Fruit fly (Drosophila melanogaster) ovary, adult (tissue): ENCODE results near the gene CG9691.

ENCODE experiments used
- CG17801 ChIP-seq: fragments of 200-800 bp; optimal IDR thresholded peaks from 2 replicates; lab custom pipeline; 2019; ENCODE audit warnings: missing biosample characterization, mild to moderate bottlenecking, missing genetic modification characterization, moderate library complexity; ENCODE audit not compliant: partially characterized antibody

CG9691 gene

DNA sequence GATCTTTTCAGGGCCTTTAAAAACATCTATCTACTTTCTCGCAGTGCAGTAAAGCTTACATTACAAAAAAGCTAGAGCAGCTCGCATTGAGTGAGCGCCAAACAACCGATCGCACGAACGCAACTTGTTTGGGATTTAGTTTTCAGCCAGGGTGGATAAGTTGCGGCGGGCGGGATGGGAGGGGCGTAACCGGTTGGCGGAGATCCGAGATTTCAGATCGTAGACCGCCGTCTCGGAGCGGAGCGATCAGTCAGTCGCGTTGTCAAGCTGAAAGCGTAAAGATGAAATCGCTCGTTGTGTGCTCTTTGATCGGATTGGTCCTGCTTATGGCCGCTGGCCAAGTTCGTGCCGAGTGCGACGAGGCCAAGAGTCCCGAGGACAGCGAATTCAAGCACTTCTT is at the start of gene CG9691:
Gene CG9691, plus strand, starts transcription at position 222 of the 400 bp plus-strand sequence.
- no peak for TF ChIP-seq CG17801

DNA sequence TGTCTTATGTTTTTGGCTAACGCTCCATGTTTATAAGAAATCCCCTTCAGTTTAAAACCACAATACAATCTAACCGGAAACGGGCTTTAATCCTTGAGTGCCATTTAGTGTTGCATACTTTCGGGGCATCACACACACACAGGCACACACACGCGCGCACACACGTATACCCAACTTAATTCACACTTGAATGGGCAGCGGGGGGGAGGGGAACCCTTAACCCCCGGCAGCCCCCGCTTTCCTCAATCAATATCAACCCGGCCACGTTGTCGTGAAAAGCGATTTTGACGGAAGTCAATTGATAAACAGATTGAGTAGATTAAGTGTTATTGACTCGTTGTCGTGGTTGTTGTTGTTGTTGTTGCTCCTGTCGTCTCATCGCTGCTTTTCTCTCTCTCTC is 36.7 kb upstream of the CG9691 start:
- no peak for TF ChIP-seq CG17801

DNA sequence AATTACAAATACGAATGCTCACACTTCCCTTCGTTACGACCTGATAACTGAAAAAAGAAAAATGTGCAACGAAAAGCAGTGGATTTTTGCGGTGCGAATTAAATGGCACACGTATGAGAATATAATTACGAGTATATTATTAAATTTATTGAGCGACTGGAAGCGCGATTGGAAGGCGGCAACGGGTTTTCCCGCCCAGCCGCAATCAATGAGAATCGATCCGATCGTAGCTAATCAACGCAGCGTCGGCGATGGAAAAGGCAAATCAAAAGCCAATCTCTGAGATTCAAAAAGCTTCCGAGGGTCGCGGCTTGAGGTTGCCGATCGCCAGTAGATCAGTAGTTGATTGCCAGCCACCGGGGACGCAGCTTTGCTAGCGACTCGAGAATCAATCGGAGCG is 19.4 kb upstream of the CG9691 start, which contains the start of gene Ser7:
Gene Ser7, plus strand, starts transcription at position 352 of the 400 bp plus-strand sequence.
- TF ChIP-seq CG17801: no peak

DNA sequence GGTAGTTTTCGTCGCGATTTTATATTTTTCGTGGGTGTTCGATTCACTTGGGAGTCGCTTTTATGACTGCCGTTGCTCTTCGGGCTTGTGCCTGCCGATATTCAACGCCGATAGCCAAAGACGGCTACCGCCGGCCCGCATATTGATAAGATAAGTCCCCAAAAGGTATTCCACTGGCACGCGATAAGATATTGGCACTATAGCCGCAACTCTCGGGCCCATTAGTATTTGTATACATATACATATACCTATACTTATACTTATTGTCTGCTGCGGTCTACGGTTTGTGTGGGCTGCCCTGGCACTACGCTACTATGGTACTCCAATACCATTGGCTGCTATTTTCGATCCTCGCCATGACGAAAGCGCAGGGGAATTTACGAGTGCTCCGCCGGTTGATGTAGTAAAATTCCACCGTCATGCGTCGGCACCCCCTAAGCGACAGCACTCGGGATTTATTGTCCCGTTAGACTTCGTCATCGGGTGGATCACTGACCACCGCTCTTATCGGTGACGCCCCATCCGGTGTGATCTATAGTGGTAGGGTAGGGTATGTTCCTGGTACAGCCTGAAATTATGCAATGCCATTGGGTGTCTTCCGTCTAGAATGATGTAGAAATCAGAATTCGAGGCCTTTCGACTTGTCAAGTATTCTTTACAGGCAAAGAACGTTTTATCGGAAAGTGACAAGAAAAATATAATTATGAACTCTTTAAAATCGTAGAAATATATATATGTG is 15.6 kb upstream of the CG9691 start, which contains the start of gene CG45060:
Gene CG45060, minus strand, starts transcription at position 59 of the 739 bp plus-strand sequence.
- no peak for TF ChIP-seq CG17801

DNA sequence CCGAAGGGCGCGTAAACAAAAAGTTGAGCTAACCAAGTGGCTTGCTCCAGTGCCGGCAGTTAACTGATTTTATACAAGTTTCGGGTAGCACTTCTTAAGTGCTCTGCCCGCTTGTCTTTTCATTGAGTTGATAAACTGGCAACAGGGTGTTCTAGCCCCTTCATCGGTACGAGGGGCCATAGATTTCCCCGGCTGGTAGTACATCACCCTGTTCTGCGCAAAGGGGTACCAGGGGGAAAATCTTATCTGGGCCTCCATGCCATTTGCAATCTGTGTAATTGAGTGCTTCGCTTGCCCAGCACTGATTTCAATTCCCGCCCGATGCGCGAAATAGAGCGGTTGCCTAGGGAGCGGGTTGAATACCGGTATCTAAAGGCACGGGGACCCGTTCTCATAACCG is 12.6 kb upstream of the CG9691 start, which contains the start of gene CG45061:
Gene CG45061, minus strand, starts transcription at position 71 of the 400 bp plus-strand sequence.
- TF ChIP-seq CG17801: no peak

DNA sequence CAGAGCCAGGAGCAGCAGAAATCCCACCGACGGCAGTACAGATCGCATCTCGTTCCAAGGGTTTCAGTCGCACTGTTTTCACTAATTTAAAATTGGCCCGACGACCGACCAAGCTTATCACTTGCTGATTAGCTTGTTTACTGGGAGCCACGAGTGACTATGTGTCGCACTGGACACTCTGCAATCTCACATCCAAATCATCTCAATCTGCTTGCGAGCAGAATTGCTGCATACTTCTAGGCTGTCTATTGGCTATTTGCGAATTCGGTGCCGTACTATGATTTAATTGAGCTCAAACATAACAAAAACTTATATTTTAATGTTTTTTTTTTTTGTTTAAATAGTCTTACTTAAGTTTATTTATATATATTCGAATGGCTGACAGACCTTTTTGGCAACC is 10.3 kb upstream of the CG9691 start, which contains the start of gene CG32695:
Gene CG32695, minus strand, starts transcription at position 141 of the 400 bp plus-strand sequence.
- TF ChIP-seq CG17801: no peak

DNA sequence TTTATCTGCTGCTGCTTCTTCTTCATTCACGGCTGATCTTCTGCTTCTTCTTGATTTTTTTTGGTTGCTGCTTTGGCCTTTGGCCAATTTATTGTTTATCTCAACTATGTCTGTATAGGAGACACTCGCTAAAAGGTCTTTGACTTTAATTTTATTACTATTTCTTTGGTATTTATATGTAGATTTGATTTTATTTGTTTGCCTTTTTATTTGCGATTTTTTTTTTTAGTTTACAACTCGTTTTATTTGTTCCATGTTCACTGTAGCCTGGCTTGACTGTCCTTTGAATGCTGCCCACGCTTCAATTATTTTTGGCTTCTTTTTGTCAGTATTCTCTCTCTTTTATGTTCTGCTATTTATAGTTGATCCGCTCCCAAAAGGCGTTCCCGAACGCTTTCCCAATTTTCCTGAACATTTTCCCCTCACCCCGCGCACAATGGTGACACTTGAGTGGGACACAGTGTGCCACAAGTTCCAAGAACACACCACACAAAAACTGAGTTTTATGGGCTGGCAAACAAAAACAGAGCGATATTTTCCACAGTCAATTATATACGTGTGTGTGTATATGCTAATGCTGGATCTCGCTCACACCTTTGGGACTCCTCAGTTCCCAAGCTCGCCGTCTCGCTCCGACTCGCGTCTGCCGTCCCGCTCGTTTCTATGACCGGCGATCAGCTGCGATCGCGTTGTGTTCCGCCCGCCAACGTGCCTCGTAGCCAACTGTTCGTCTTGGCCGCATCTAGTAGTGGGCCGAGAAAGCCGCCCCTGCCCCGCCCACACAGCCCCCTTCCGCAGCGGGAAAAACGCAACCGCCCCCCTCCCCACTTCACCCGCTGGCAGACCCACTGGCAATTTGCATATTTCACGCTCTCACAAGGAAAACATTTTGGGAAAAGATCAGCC is 8.0 kb upstream of the CG9691 start, which contains the start of gene CG15247:
Gene CG15247, minus strand, starts transcription at position 725 of the 906 bp plus-strand sequence.
- no peak for TF ChIP-seq CG17801

DNA sequence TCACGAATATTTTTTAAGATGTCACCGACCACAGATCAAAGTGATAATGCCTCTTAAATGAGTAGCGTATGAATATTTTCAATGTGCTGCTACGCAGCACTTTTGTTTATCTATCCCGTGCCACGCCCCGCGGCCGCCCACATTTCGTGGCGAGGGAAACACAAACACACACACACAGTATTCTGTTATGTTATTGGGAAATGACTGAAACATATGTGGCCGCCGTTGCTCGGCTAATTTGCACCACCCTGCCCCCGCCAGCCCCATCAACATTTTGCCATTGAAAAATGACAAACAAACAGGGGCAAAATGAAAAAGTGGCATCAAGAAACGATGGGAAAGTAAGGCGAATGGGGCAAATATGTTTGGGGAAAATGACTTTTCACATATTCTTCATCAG is 7.0 kb upstream of the CG9691 start:
- TF ChIP-seq CG17801: no peak

DNA sequence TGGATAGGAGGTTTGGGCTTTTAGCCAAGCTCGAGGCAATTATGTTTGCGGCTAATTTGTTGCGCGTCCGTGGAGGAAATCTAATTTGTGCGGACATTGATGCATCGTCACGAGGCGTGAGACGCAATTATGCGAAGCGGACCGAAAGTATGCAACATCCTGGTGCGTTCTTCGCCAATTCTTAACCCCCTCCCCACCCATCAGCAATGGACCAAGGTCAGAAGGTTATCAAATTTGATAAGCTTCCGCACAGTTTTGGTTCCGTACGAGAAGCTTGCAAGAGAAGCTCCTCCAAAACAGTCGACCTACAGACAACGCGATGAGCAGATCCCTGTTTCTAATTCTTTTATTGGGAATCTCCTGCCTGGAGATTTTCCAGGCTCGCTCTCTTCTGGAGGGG is 6.1 kb upstream of the CG9691 start, which contains the start of gene CG1468:
Gene CG1468, plus strand, starts transcription at position 298 of the 400 bp plus-strand sequence.
- no peak for TF ChIP-seq CG17801

DNA sequence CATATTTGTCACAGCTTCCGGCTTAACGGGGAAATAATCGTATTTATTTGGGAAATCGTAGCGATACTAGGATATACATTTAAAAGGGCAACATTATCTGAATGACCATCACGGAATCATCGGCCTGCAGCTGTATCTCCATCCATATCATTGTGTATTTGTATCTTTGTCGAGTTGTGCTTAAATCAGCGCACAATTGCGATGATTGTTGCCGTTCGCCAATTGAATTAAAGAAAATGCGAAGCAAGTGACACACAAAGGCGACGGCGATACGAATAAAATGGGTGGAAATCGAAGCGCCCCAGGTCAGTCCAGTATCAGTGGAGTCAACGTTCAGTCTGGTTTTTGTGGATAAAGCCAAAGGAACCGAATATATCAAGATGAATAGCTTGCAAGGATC is 4.7 kb upstream of the CG9691 start, which contains the start of gene CG9686:
Gene CG9686, plus strand, starts transcription at position 301 of the 400 bp plus-strand sequence.
- TF ChIP-seq CG17801: no peak

DNA sequence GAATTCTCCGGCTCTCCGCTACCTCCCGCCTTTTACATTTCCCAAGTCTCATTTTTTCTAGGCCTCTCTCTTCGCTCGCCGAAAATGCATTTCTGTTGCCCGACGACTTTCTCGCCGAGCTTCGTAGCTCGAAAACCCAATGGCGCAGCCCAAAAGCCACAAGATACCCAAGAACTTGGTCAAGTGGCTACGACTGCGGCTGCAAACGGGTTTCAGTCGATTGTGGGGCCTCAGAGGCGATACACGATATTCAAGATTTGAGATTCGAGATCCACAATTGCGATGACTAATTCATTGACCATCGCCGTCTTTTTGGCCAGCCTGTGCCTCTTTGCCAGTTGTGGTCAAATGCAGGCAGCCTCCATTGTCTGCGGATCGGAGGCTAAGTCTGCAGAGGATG is 2.5 kb upstream of the CG9691 start, which contains the start of gene CG9689:
Gene CG9689, plus strand, starts transcription at position 208 of the 400 bp plus-strand sequence.
- no peak for TF ChIP-seq CG17801

DNA sequence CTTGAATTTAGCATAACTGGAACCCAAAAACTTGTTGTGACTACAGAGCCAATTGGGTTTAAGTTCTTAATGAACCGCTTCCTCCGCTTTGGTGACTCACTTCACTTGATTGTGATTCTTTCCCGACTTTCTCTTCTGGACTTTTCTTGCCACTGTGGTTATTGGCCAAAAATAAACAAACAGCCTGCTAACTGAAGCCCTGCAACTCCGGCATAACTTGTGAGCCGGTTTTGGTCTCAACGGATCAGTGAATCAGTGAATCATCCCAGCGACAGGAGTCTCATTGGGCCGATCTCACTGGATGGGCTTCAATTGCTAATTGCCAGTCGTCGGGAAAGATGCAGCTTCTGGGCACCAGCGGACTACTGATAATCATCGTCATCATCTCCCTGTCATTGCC is 1.3 kb upstream of the CG9691 start:
- TF ChIP-seq CG17801: no peak

DNA sequence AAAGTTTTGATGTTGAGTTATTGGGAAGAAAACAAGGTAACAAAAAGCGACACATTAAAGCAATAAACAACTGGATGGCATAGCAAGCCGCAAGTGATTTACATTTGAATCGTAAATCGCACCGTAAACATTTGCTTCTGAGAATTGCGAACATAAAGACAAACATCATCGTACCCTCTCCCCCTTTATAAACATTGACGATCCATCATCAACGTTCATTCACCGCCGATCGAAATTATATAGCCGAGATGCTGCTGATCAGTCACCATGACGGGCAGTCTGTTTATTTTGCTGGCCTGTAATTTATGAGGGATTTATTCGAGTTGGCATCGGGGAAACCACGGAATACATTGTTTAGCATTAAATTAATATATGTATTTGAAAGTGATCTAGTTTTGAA is 1.1 kb downstream of the CG9691 start:
- TF ChIP-seq CG17801: no peak

DNA sequence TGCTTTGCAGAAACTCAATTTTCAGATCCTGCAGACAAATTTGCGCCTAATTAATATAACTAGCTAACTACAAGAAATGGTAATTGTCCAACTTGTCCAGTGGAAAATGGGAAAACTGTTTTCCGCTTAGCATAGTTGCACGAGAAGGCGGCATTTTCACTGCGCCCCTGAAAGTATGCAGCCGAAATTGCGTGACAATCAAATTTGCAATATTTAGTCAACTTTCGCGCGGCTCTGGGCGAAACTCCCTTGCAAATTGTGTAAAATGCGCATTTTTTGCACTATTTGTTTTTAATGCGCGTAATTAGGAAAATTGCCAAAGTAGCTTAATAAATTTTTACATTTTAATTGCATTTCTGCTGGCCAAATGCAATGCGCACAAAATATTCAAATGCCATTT is 5.4 kb downstream of the CG9691 start:
- TF ChIP-seq CG17801: no peak

DNA sequence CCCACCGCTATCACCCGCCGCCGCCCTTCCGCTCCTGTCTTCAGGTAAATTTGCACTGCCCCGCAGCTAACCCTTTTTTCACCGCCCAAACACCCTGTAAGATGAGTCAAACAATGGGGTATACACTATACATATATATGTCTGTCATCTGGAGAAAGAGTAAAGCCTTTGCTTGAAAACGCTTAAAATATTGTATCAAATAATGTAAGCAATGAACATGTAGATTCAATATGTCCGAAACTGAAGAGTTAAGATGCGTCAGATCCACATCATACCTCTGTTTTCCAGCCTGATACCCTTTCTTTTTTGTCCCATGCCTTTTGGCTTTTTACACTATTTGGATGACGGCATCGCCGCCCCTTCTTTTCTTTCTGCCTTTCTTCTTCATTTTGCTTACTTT is 8.6 kb downstream of the CG9691 start:
- peak; percentile 20 for TF ChIP-seq CG17801

DNA sequence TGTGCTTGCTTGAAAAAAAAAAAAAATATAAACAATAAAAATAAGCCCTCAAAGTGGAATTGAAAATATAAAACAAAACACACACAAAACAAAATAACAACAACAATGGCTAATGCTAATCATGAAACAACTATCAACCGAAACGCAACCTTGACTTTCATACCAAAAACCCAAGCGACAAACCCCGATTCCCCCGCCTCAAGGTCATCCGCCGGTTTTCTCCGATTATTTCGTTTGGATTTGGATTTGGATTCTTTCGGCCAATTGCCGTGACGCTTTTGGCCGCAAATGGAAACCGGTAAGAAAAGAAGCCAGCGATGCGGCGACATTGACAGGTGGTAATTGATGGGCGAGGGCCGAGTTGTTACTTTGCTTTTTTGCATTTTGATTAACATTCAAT is 13.4 kb downstream of the CG9691 start:
- no peak for TF ChIP-seq CG17801
